Worm (Caenorhabditis elegans) whole organism, late embryonic: ENCODE data around the gene str-130.

Experiments
- C38D4.7 ChIP-seq: fragments of 200-800 bp; sonication (Bioruptor generic); optimal IDR thresholded peaks from 2 replicates; lab custom pipeline; 2018; ENCODE audit warnings: mild to moderate bottlenecking, missing genetic modification characterization, moderate library complexity, missing compliant biosample characterization
- K02D7.2 ChIP-seq: sonication (generic microtip); optimal IDR thresholded peaks from 2 replicates; lab custom pipeline; 2017; ENCODE audit warnings: mild to moderate bottlenecking, missing genetic modification characterization, missing compliant biosample characterization
- Y22D7AL.16 ChIP-seq: sonication (generic microtip); optimal IDR thresholded peaks from 2 replicates; lab custom pipeline; 2016; ENCODE audit warnings: missing genetic modification characterization, missing compliant biosample characterization
- ceh-18 ChIP-seq: sonication (generic microtip); optimal IDR thresholded peaks from 2 replicates; lab custom pipeline; 2016; ENCODE audit warnings: missing genetic modification characterization, missing compliant biosample characterization
- ceh-2 ChIP-seq: sonication (generic microtip); optimal IDR thresholded peaks from 2 replicates; lab custom pipeline; 2016; ENCODE audit warnings: missing genotype, missing genetic modification characterization, missing compliant biosample characterization
- ceh-22 ChIP-seq: sonication (generic microtip); optimal IDR thresholded peaks from 2 replicates; lab custom pipeline; 2017; ENCODE audit warnings: missing biosample characterization, missing genetic modification characterization
- ceh-31 ChIP-seq: sonication (generic microtip); optimal IDR thresholded peaks from 2 replicates; lab custom pipeline; 2016; ENCODE audit warnings: missing genetic modification characterization, missing compliant biosample characterization
- ceh-34 ChIP-seq: sonication (generic microtip); optimal IDR thresholded peaks from 2 replicates; lab custom pipeline; 2016; ENCODE audit warnings: mild to moderate bottlenecking, missing genetic modification characterization, missing compliant biosample characterization
- che-1 ChIP-seq: sonication (generic microtip); optimal IDR thresholded peaks from 2 replicates; lab custom pipeline; 2016; ENCODE audit warnings: mild to moderate bottlenecking, missing genetic modification characterization, missing compliant biosample characterization
- dmd-4 ChIP-seq: sonication (generic microtip); optimal IDR thresholded peaks from 2 replicates; lab custom pipeline; 2016; ENCODE audit warnings: borderline replicate concordance, missing genetic modification characterization, missing compliant biosample characterization
- dve-1 ChIP-seq: sonication (generic microtip); optimal IDR thresholded peaks from 2 replicates; lab custom pipeline; 2017; ENCODE audit warnings: antibody characterized with exemption, mild to moderate bottlenecking, missing genetic modification characterization, missing compliant biosample characterization
- elt-2 ChIP-seq: sonication (generic microtip); optimal IDR thresholded peaks from 2 replicates; lab custom pipeline; 2016; ENCODE audit warnings: missing genetic modification reagents, missing genetic modification characterization, missing compliant biosample characterization
- elt-4 ChIP-seq: sonication (generic microtip); optimal IDR thresholded peaks from 2 replicates; lab custom pipeline; 2016; ENCODE audit warnings: missing genetic modification characterization, missing compliant biosample characterization
- fax-1 ChIP-seq: sonication (generic microtip); optimal IDR thresholded peaks from 2 replicates; lab custom pipeline; 2016; ENCODE audit warnings: missing genotype, missing genetic modification characterization, missing compliant biosample characterization
- fkh-10 ChIP-seq: fragments of 150-350 bp; optimal IDR thresholded peaks from 2 replicates; lab custom pipeline; 2014; ENCODE audit warnings: missing biosample characterization, missing genetic modification reagents, missing genetic modification characterization
- fkh-6 ChIP-seq: sonication (generic microtip); optimal IDR thresholded peaks from 2 replicates; lab custom pipeline; 2016; ENCODE audit warnings: missing genetic modification characterization, missing compliant biosample characterization
- gmeb-2 ChIP-seq: sonication (generic microtip); optimal IDR thresholded peaks from 2 replicates; lab custom pipeline; 2016; ENCODE audit warnings: missing genetic modification characterization, inconsistent platforms, missing compliant biosample characterization
- hlh-13 ChIP-seq: fragments of 200-800 bp; sonication (Bioruptor generic); optimal IDR thresholded peaks from 2 replicates; lab custom pipeline; 2018; ENCODE audit warnings: mild to moderate bottlenecking, missing genetic modification characterization, missing compliant biosample characterization
- hlh-30 ChIP-seq: sonication (generic microtip); optimal IDR thresholded peaks from 2 replicates; lab custom pipeline; 2017; ENCODE audit warnings: antibody characterized with exemption, missing genetic modification characterization, missing compliant biosample characterization; ENCODE audit not compliant: insufficient read depth
- hlh-6 ChIP-seq: sonication (generic microtip); optimal IDR thresholded peaks from 2 replicates; lab custom pipeline; 2016; ENCODE audit warnings: missing genotype, missing genetic modification characterization, missing compliant biosample characterization
- lim-6 ChIP-seq: sonication (generic microtip); optimal IDR thresholded peaks from 2 replicates; lab custom pipeline; 2016; ENCODE audit warnings: missing genetic modification characterization, missing compliant biosample characterization
- lin-11 ChIP-seq: fragments of 200-800 bp; sonication (Bioruptor generic); optimal IDR thresholded peaks from 2 replicates; lab custom pipeline; 2018; ENCODE audit warnings: mild to moderate bottlenecking, missing genetic modification characterization, missing compliant biosample characterization
- mec-3 ChIP-seq: sonication (generic microtip); optimal IDR thresholded peaks from 2 replicates; lab custom pipeline; 2016; ENCODE audit warnings: borderline replicate concordance, missing genetic modification characterization, missing compliant biosample characterization
- pat-9 ChIP-seq: fragments of 200-800 bp; sonication (Bioruptor generic); optimal IDR thresholded peaks from 2 replicates; lab custom pipeline; 2018; ENCODE audit warnings: mild to moderate bottlenecking, missing genetic modification characterization, moderate library complexity, missing compliant biosample characterization
- pax-1 ChIP-seq: fragments of 150-350 bp; optimal IDR thresholded peaks from 2 replicates; lab custom pipeline; 2014; ENCODE audit warnings: missing biosample characterization, missing genetic modification characterization
- pha-2 ChIP-seq: sonication (generic microtip); optimal IDR thresholded peaks from 2 replicates; lab custom pipeline; 2017; ENCODE audit warnings: mild to moderate bottlenecking, missing genetic modification characterization, missing compliant biosample characterization
- pros-1 ChIP-seq: fragments of 150-350 bp; optimal IDR thresholded peaks from 2 replicates; lab custom pipeline; 2014; ENCODE audit warnings: missing biosample characterization, missing genetic modification reagents, missing genetic modification characterization
- ref-2 ChIP-seq: sonication (generic microtip); optimal IDR thresholded peaks from 2 replicates; lab custom pipeline; 2016; ENCODE audit warnings: missing genetic modification characterization, missing compliant biosample characterization
- rnt-1 ChIP-seq: sonication (generic microtip); optimal IDR thresholded peaks from 2 replicates; lab custom pipeline; 2016; ENCODE audit warnings: missing genetic modification characterization, missing compliant biosample characterization
- sdc-2 ChIP-seq: sonication (generic microtip); optimal IDR thresholded peaks from 2 replicates; lab custom pipeline; 2016; ENCODE audit warnings: missing genotype, missing genetic modification characterization, missing compliant biosample characterization
- tbx-2 ChIP-seq: sonication (generic microtip); optimal IDR thresholded peaks from 2 replicates; lab custom pipeline; 2016; ENCODE audit warnings: missing genetic modification characterization, missing compliant biosample characterization
- unc-3 ChIP-seq, 2 experiments: fragments of 200-800 bp in 1 of 2; sonication (Bioruptor generic) in 1 of 2; sonication (generic microtip) in 1 of 2; conservative IDR thresholded peaks in 1 of 2; optimal IDR thresholded peaks in 1 of 2; 2 replicates each; pipeline versions ENCODE4 v1.3.6 to Lab custom; 2016 to 2022; ENCODE audit warnings: missing compliant biosample characterization in 2 of 2, missing genetic modification characterization in 2 of 2, missing genetic modification reagents in 1 of 2
- unc-42 ChIP-seq: sonication (generic microtip); optimal IDR thresholded peaks from 2 replicates; lab custom pipeline; 2016; ENCODE audit warnings: missing genotype, missing genetic modification characterization, missing compliant biosample characterization
- unc-55 ChIP-seq: sonication (generic microtip); optimal IDR thresholded peaks from 2 replicates; lab custom pipeline; 2017; ENCODE audit warnings: missing biosample characterization, missing genetic modification reagents, missing genetic modification characterization
- zip-5 ChIP-seq: sonication (generic microtip); optimal IDR thresholded peaks from 2 replicates; lab custom pipeline; 2016; ENCODE audit warnings: missing genetic modification characterization, missing compliant biosample characterization

Gene str-130

ce11 chrV:8062074-8062473 is 28.4 kb downstream of the str-130 start, which contains the start of gene str-139:
TSS of gene str-139 (minus strand) at chrV:8062174.
- TF ChIP-seq elt-4 (tag; lab: Kevin White, UChicago), result no peak
- no peak for TF ChIP-seq gmeb-2
- TF ChIP-seq ceh-34, result no peak

ce11 chrV:8058359-8058758 is 32.1 kb downstream of the str-130 start, which contains the start of gene str-138:
TSS of gene str-138 (plus strand) at chrV:8058659.
- TF ChIP-seq fkh-10 (GFP tag; lab: Kevin White, UChicago) (no peak), dve-1 (tag; lab: Kevin White, UChicago) (no peak), ceh-31 (tag; lab: Kevin White, UChicago) (no peak), sdc-2 (tag; lab: Kevin White, UChicago) (no peak), fax-1 (no peak), dmd-4 (no peak), hlh-30 (tag; lab: Kevin White, UChicago) (no peak), unc-3 (GFP tag; conservative IDR thresholded peaks at IDR 0.05; lab: Robert Waterston, UW) (no peak), unc-3 (tag; optimal IDR thresholded peaks at IDR 0.05; lab: Kevin White, UChicago) (no peak), hlh-6 (tag; lab: Kevin White, UChicago) (no peak), pax-1 (tag; lab: Kevin White, UChicago) (no peak), hlh-13 (GFP tag; lab: Kevin White, UChicago) (no peak)
- TF ChIP-seq, all 69 proteins: peak for 0

ce11 chrV:8055170-8055569 is 35.3 kb downstream of the str-130 start:
- no peak for TF ChIP-seq lim-6
- no peak for TF ChIP-seq che-1 (tag; lab: Kevin White, UChicago)
- TF ChIP-seq unc-55 (GFP tag; lab: Kevin White, UChicago), result no peak
- no peak for TF ChIP-seq rnt-1 (tag; lab: Kevin White, UChicago)
- TF ChIP-seq ceh-34, result no peak
- no peak for TF ChIP-seq zip-5 (tag; lab: Kevin White, UChicago)
- no peak for TF ChIP-seq fkh-6
- TF ChIP-seq gmeb-2, result no peak
- TF ChIP-seq Y22D7AL.16 (tag; lab: Kevin White, UChicago), result no peak
- no peak for TF ChIP-seq mec-3 (tag; lab: Kevin White, UChicago)
- TF ChIP-seq ceh-18 (tag; lab: Kevin White, UChicago), result no peak
- TF ChIP-seq hlh-6 (tag; lab: Kevin White, UChicago), result no peak
- no peak for TF ChIP-seq C38D4.7 (GFP tag; lab: Kevin White, UChicago)
- no peak for TF ChIP-seq pha-2 (tag; lab: Kevin White, UChicago)
- TF ChIP-seq elt-2 (tag; lab: Kevin White, UChicago), result no peak
- TF ChIP-seq pax-1 (tag; lab: Kevin White, UChicago), result no peak
- no peak for TF ChIP-seq K02D7.2 (tag; lab: Kevin White, UChicago)
- TF ChIP-seq dve-1 (tag; lab: Kevin White, UChicago), result no peak
- TF ChIP-seq, all 69 proteins: peak for 0

ce11 chrV:8054130-8054529 is 36.4 kb downstream of the str-130 start, which contains the start of gene ZC513.2:
TSS of gene ZC513.2 (plus strand) at chrV:8054430.
- no peak for TF ChIP-seq hlh-13 (GFP tag; lab: Kevin White, UChicago)

ce11 chrV:8051851-8052250 is 38.6 kb downstream of the str-130 start, which contains the start of gene sth-1:
TSS of gene sth-1 (plus strand) at chrV:8052151.
- TF ChIP-seq hlh-6 (tag; lab: Kevin White, UChicago) (no peak), elt-4 (tag; lab: Kevin White, UChicago) (no peak), ceh-2 (no peak), lin-11 (tag; lab: Kevin White, UChicago) (no peak), pat-9 (tag; lab: Kevin White, UChicago) (no peak), tbx-2 (tag; lab: Kevin White, UChicago) (no peak), ceh-22 (tag; lab: Kevin White, UChicago) (no peak), unc-42 (tag; lab: Kevin White, UChicago) (no peak), pros-1 (no peak), ref-2 (tag; lab: Kevin White, UChicago) (no peak), rnt-1 (tag; lab: Kevin White, UChicago) (no peak), unc-55 (GFP tag; lab: Kevin White, UChicago) (no peak), che-1 (tag; lab: Kevin White, UChicago) (no peak)
